Fruit fly (Drosophila melanogaster): ENCODE data around the gene CG1703.

DNA sequence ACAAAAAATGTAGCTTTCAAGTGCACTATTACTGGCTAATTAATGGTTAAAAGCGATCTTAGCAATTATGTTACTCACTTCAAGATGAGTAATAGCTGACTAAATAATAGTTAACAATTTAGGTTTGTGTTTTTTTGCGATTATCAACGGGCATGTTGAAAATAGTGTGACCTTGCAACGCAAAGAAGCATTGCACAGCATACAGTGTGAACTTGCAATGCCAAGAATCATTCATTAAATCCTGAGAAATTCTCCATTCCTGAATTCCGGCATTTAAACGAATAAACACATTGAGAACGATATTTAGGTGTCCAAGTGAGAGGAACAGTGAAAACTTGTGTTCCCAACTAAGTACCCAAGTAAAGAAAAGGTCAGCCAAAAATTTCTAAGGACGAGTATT is 47.9 kb downstream of the CG1703 start:
- TF ChIP-seq br (GFP tag; optimal IDR thresholded peaks at IDR 0.05) (no peak), Rel (GFP tag; optimal IDR thresholded peaks at IDR 0.05) (no peak), Rel (tag; optimal IDR thresholded peaks at IDR 0.05) (no peak), Hr78 (GFP tag; optimal IDR thresholded peaks at IDR 0.05) (no peak), usp (GFP tag; optimal IDR thresholded peaks at IDR 0.05) (no peak), dl (GFP tag; optimal IDR thresholded peaks at IDR 0.05; ENCODE audit: insufficient read depth in 1 of 2, partially characterized antibody in 2 of 2) (no peak), sv (GFP tag; optimal IDR thresholded peaks at IDR 0.05) (no peak), CG32264 (GFP tag; optimal IDR thresholded peaks at IDR 0.05) (no peak), Abd-B (GFP tag; optimal IDR thresholded peaks at IDR 0.05) (no peak), CG9705 (GFP tag; optimal IDR thresholded peaks at IDR 0.05) (no peak), woc (GFP tag; optimal IDR thresholded peaks at IDR 0.05) (no peak), h (GFP tag; optimal IDR thresholded peaks at IDR 0.05) (no peak), pan (optimal IDR thresholded peaks at IDR 0.05) (no peak), Mio (GFP tag; optimal IDR thresholded peaks at IDR 0.05) (no peak)

All from whole organism, wandering third instar larva.